Worm (Caenorhabditis elegans): ENCODE data around the gene C28A5.1.

The C28A5.1 gene

DNA sequence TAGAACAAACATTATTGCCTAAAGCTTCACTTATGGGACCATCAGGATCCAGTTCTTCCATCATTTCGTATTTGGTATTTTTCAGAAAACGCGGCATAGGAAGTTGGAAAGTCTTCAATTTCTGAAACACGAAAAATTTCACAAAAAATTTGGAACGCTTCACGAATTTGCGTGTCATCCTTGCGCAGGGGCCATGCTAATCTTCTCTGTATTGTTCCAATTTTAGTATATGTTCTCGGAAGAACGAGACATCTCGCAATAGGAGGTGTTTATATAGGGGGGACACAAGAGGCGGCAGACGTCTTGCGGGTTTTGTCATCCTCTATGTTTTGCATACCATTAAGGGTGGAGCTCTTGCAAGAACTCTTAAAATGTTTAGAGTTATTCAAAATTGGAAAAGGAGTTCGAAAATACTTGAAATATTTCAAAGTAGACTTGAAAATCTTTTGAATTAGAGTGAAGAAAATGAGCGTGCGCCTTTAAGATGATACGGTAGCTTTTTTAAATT, 7.4 kb downstream of the C28A5.1 start (continued):
- peak; percentile 57; the same call in 1 of the 2 replicates for TF ChIP-seq Y105C5A.15 (GFP tag; IDR thresholded peaks at IDR 0.05)
- TF ChIP-seq zfp-3 (GFP tag; conservative IDR thresholded peaks at IDR 0.05), result peak; percentile 76
- TF ChIP-seq mxl-2 (GFP tag; conservative IDR thresholded peaks at IDR 0.05), result 0 out of 2 replicates have a peak, but pooled peaks have one; percentile 42
- peak; percentile 83 for TF ChIP-seq lin-38 (GFP tag; IDR thresholded peaks at IDR 0.05)
- TF ChIP-seq T26A8.4 (GFP tag; IDR thresholded peaks at IDR 0.05), result peak; percentile 83
- TF ChIP-seq mes-2 (tag; optimal IDR thresholded peaks at IDR 0.05; ENCODE audit: poor library complexity, severe bottlenecking), result peak; percentile 48
- peak; percentile 85 for TF ChIP-seq madf-9 (GFP tag; conservative IDR thresholded peaks at IDR 0.05)
- TF ChIP-seq madf-5 (GFP tag; IDR thresholded peaks at IDR 0.05), result peak; percentile 60 to 80; a peak in 2 of 4 replicates
- peak; percentile 87 for TF ChIP-seq daf-19 (GFP tag; conservative IDR thresholded peaks at IDR 0.05)
- peak; percentile 29 for TF ChIP-seq duxl-1 (tag; optimal IDR thresholded peaks at IDR 0.05; ENCODE audit: poor library complexity)

DNA sequence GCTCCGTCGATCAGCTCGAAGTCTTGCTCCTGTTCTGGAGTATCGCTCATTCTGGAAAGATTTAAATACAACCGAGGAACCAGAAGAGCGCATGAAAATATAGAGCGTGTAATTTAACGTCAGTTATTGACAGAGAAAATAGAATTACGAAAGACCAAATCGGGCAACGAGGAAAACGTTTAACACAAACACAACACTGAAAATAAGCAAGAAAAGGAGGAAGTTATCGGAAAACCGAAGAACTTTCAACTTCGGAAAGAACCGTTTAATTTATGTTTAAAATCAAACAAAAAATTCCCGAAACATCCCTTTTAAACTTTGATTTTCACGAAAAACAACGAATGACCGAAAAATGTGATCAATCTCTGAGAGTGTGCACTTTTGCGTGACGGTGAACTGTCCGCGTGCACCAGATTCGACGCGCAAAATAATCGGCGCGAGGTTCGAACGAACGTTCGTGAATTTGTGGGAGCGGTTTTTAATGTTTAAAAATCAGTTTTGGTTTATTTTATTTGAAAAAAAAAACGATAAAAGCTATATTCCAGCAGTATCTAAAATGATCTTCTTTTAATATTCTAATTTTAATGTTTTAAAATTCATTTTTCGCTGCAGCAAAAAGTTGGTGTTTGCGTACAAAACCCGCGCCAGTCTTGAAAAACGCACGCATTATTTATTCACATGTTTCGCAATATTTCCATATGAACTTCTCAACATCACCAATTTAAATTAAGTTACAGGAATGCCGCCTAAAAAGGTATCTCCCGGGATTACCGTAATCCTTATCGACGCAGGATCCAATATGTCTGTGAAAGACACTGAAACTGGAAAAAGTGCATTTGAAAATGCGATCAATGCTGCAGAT, 14.8 kb downstream of the C28A5.1 start, which contains the start of the genes R07E5.7 and cku-80:
Gene R07E5.7 (minus strand): TSS at position 51 of the 862 bp plus-strand sequence.
Gene cku-80 (plus strand): TSS at position 732 of the 862 bp plus-strand sequence.
- TF ChIP-seq lsy-2 (tag; optimal IDR thresholded peaks at IDR 0.05), result peak in 1 of 2 experiments; percentile 80
- peak; percentile 25 for TF ChIP-seq duxl-1 (tag; optimal IDR thresholded peaks at IDR 0.05; ENCODE audit: poor library complexity)
- no peak for TF ChIP-seq nhr-25 (tag; optimal IDR thresholded peaks at IDR 0.05; ENCODE audit: borderline replicate concordance, insufficient read depth)
- no peak for TF ChIP-seq ceh-20 (GFP tag; IDR thresholded peaks at IDR 0.05)
- peak; percentile 92 for TF ChIP-seq hlh-30 (tag; optimal IDR thresholded peaks at IDR 0.05; ENCODE audit: insufficient read depth)
- peak; percentile 33 for TF ChIP-seq lin-15B (tag; optimal IDR thresholded peaks at IDR 0.05)
- peak; percentile 55 for TF ChIP-seq hlh-11 (tag; optimal IDR thresholded peaks at IDR 0.05)
- TF ChIP-seq nhr-237 (tag; optimal IDR thresholded peaks at IDR 0.05), result no peak
- 0 out of 2 replicates have a peak, but pooled peaks have one; percentile 35 for TF ChIP-seq daf-19 (GFP tag; conservative IDR thresholded peaks at IDR 0.05)
- peak; percentile 17 for TF ChIP-seq nhr-48 (tag; optimal IDR thresholded peaks at IDR 0.05)
- TF ChIP-seq tag-97 (GFP tag; IDR thresholded peaks at IDR 0.05), result no peak
- TF ChIP-seq vab-7 (GFP tag; IDR thresholded peaks at IDR 0.05), result no peak
- TF ChIP-seq daf-16 (GFP tag; optimal IDR thresholded peaks at IDR 0.05), result no peak
- TF ChIP-seq daf-16 (tag; optimal IDR thresholded peaks at IDR 0.05), result peak; percentile 36
- TF ChIP-seq nhr-77 (tag; optimal IDR thresholded peaks at IDR 0.05), result peak; percentile 17
- TF ChIP-seq mep-1 (tag; optimal IDR thresholded peaks at IDR 0.05), result peak; percentile 70
- peak; percentile 27 for TF ChIP-seq ama-1 (optimal IDR thresholded peaks at IDR 0.05)
- no peak for TF ChIP-seq fkh-10 (GFP tag; optimal IDR thresholded peaks at IDR 0.05)
- TF ChIP-seq hif-1 (tag; optimal IDR thresholded peaks at IDR 0.05), result peak in 1 of 2 experiments; percentile 72
- TF ChIP-seq nhr-42 (GFP tag; IDR thresholded peaks at IDR 0.05), result no peak
- TF ChIP-seq mdl-1 (tag; optimal IDR thresholded peaks at IDR 0.05), result peak in 1 of 2 experiments; percentile 15
- peak; percentile 42; the same call in 1 of the 2 replicates for TF ChIP-seq hmg-1.1 (GFP tag; IDR thresholded peaks at IDR 0.05)
- peak; percentile 88 for TF ChIP-seq dpl-1 (GFP tag; optimal IDR thresholded peaks at IDR 0.05)
- TF ChIP-seq nhr-11 (tag; optimal IDR thresholded peaks at IDR 0.05), result no peak
- no peak for TF ChIP-seq sdz-12 (GFP tag; optimal IDR thresholded peaks at IDR 0.05)
- peak; percentile 76 for TF ChIP-seq mes-2 (tag; optimal IDR thresholded peaks at IDR 0.05; ENCODE audit: poor library complexity, severe bottlenecking)
- TF ChIP-seq lin-13 (GFP tag; optimal IDR thresholded peaks at IDR 0.05), result peak; percentile 19
- TF ChIP-seq snpc-4 (tag; optimal IDR thresholded peaks at IDR 0.05), result no peak
- peak; percentile 40; the same call in 1 of the 2 replicates for TF ChIP-seq dmd-6 (GFP tag; IDR thresholded peaks at IDR 0.05)
- peak; percentile 47 for TF ChIP-seq ztf-7 (tag; optimal IDR thresholded peaks at IDR 0.05)
- TF ChIP-seq nhr-28 (tag; optimal IDR thresholded peaks at IDR 0.05), result peak; percentile 39
- no peak for TF ChIP-seq F44E2.7 (GFP tag; IDR thresholded peaks at IDR 0.05)
- no peak for TF ChIP-seq php-3 (GFP tag; IDR thresholded peaks at IDR 0.05)
- no peak for TF ChIP-seq mxl-2 (GFP tag; conservative IDR thresholded peaks at IDR 0.05)
- TF ChIP-seq egl-43 (GFP tag; IDR thresholded peaks at IDR 0.05), result no peak
- peak; percentile 70 for TF ChIP-seq lin-38 (GFP tag; IDR thresholded peaks at IDR 0.05)
- peak; percentile 64 for TF ChIP-seq dve-1 (tag; optimal IDR thresholded peaks at IDR 0.05; ENCODE audit: insufficient read depth)
- peak; percentile 55 for TF ChIP-seq rbr-2 (tag; optimal IDR thresholded peaks at IDR 0.05)

All from whole organism, L4 larva.